Fruit fly (Drosophila melanogaster): ENCODE data around the gene Cyp4g1.

Gene Cyp4g1

DNA sequence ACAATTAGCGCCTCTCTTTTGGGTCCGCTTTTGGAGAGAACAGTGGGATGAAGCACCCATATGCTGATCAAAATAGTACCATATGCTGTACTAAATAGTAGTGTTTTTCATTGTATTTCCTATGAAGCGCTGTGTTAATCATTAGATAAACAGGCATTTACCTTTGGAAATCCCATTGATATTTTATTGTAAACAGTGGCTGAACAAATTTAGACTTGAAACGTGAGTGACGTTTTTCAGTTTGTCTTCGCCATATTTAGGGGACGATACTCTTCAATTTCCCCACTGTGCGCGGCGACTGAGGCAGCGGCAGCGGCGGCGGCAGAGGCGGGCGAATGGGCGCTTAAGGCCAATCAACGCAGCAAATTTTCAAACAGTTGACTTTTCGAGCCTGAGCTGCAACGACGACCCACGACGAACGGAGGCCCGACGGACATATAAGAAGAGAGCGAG, 30.5 kb upstream of the Cyp4g1 start (continued):
- TF ChIP-seq slou (GFP tag; optimal IDR thresholded peaks at IDR 0.05) = peak; percentile 33
- no peak for TF ChIP-seq dan (GFP tag; IDR thresholded peaks at IDR 0.05)
- TF ChIP-seq NC2α (GFP tag; optimal IDR thresholded peaks at IDR 0.05) = peak; percentile 68
- peak in 1 of 3 experiments; percentile 54 for TF ChIP-seq lola (GFP tag; optimal IDR thresholded peaks at IDR 0.05)
- peak; percentile 78 for TF ChIP-seq otp (GFP tag; IDR thresholded peaks at IDR 0.05)
- no peak for TF ChIP-seq hb (GFP tag; IDR thresholded peaks at IDR 0.05; ENCODE audit: partially characterized antibody)
- TF ChIP-seq sr (GFP tag; IDR thresholded peaks at IDR 0.05) = no peak
- no peak for TF ChIP-seq Lpt (GFP tag; optimal IDR thresholded peaks at IDR 0.05)
- peak; percentile 62; the same call in 1 of the 3 replicates for TF ChIP-seq CG11456 (GFP tag; IDR thresholded peaks at IDR 0.05)
- peak; percentile 84 for TF ChIP-seq Side (GFP tag; optimal IDR thresholded peaks at IDR 0.05)
- TF ChIP-seq CG7928 (GFP tag; optimal IDR thresholded peaks at IDR 0.05) = peak; percentile 47
- TF ChIP-seq hkb (optimal IDR thresholded peaks at IDR 0.05) = no peak
- TF ChIP-seq hkb (GFP tag; IDR thresholded peaks at IDR 0.05) = peak; percentile 79
- TF ChIP-seq Drgx (GFP tag; IDR thresholded peaks at IDR 0.05) = peak; percentile 74; the same call in 1 of the 2 replicates
- TF ChIP-seq stc (GFP tag; IDR thresholded peaks at IDR 0.05) = peak; percentile 68
- TF ChIP-seq Hr51 (GFP tag; optimal IDR thresholded peaks at IDR 0.05) = peak; percentile 62 to 87
- TF ChIP-seq CG6654 (GFP tag; optimal IDR thresholded peaks at IDR 0.05) = peak; percentile 41
- TF ChIP-seq CG13775 (GFP tag; optimal IDR thresholded peaks at IDR 0.05) = peak; percentile 74
- TF ChIP-seq HmgD (GFP tag; optimal IDR thresholded peaks at IDR 0.05) = peak; percentile 61
- TF ChIP-seq klu (GFP tag; IDR thresholded peaks at IDR 0.05) = peak; percentile 48; the same call in 1 of the 2 replicates
- TF ChIP-seq Antp (GFP tag; optimal IDR thresholded peaks at IDR 0.05) = peak; percentile 67
- peak; percentile 51 for TF ChIP-seq Abd-B (GFP tag; optimal IDR thresholded peaks at IDR 0.05)
- TF ChIP-seq CG4707 (GFP tag; optimal IDR thresholded peaks at IDR 0.05) = peak; percentile 97
- peak; percentile 92 for TF ChIP-seq CG2120 (GFP tag; optimal IDR thresholded peaks at IDR 0.05)
- peak; percentile 25 for TF ChIP-seq bigmax (GFP tag; optimal IDR thresholded peaks at IDR 0.05)
- TF ChIP-seq CG8944 (GFP tag; optimal IDR thresholded peaks at IDR 0.05) = peak; percentile 57
- no peak for TF ChIP-seq trh (GFP tag; optimal IDR thresholded peaks at IDR 0.05)
- peak; percentile 73 for TF ChIP-seq CG2712 (tag; optimal IDR thresholded peaks at IDR 0.05)
- peak; percentile 92 for TF ChIP-seq HmgZ (tag; optimal IDR thresholded peaks at IDR 0.05)
- TF ChIP-seq wor (GFP tag; IDR thresholded peaks at IDR 0.05) = peak; percentile 46; the same call in 1 of the 2 replicates
- TF ChIP-seq ase (GFP tag; IDR thresholded peaks at IDR 0.05) = peak; percentile 43; the same call in 1 of the 3 replicates
- no peak for TF ChIP-seq CG8478 (optimal IDR thresholded peaks at IDR 0.05)
- TF ChIP-seq CG16813 (GFP tag; IDR thresholded peaks at IDR 0.05; ENCODE audit: partially characterized antibody) = no peak
- TF ChIP-seq sna (GFP tag; IDR thresholded peaks at IDR 0.05; ENCODE audit: partially characterized antibody) = no peak
- 0 out of 3 replicates have a peak, but pooled peaks have one; percentile 30 for TF ChIP-seq vnd (GFP tag; IDR thresholded peaks at IDR 0.05; ENCODE audit: partially characterized antibody)
- TF ChIP-seq CG6791 (GFP tag; IDR thresholded peaks at IDR 0.05; ENCODE audit: partially characterized antibody) = no peak
- TF ChIP-seq Hand (GFP tag; optimal IDR thresholded peaks at IDR 0.05) = peak; percentile 90
- no peak for TF ChIP-seq Dfd (GFP tag; optimal IDR thresholded peaks at IDR 0.05)
- peak; percentile 92 for TF ChIP-seq Meics (GFP tag; optimal IDR thresholded peaks at IDR 0.05)
- peak; percentile 87 for TF ChIP-seq CG6854 (GFP tag; optimal IDR thresholded peaks at IDR 0.05)
- TF ChIP-seq CG6175 (GFP tag; IDR thresholded peaks at IDR 0.05) = peak; percentile 54; the same call in 1 of the 3 replicates
- peak; percentile 62 for TF ChIP-seq en (GFP tag; optimal IDR thresholded peaks at IDR 0.05)
- no peak for TF ChIP-seq inv (GFP tag; IDR thresholded peaks at IDR 0.05; ENCODE audit: partially characterized antibody)
- TF ChIP-seq trem (tag; optimal IDR thresholded peaks at IDR 0.05) = peak; percentile 35
- TF ChIP-seq Doc2 (GFP tag; IDR thresholded peaks at IDR 0.05) = no peak
- no peak for TF ChIP-seq CG6272 (GFP tag; IDR thresholded peaks at IDR 0.05)
- peak; percentile 59 for TF ChIP-seq CG1647 (GFP tag; optimal IDR thresholded peaks at IDR 0.05)
- TF ChIP-seq CG6765 (GFP tag; optimal IDR thresholded peaks at IDR 0.05) = peak; percentile 87
- TF ChIP-seq CG2202 (tag; optimal IDR thresholded peaks at IDR 0.05) = peak; percentile 52
- TF ChIP-seq Asciz (GFP tag; optimal IDR thresholded peaks at IDR 0.05) = peak; percentile 73
- TF ChIP-seq oc (tag; optimal IDR thresholded peaks at IDR 0.05) = no peak
